Worm (Caenorhabditis elegans): ENCODE data around the gene cyp-33C12.

- TF ChIP-seq him-1 (tag; optimal IDR thresholded peaks at IDR 0.05) (no peak), W03F9.2 (tag; optimal IDR thresholded peaks at IDR 0.05) (no peak), dao-5 (tag; optimal IDR thresholded peaks at IDR 0.05) (no peak)
These were observed 44.9 kb downstream of the cyp-33C12 start, which contains the start of gene C45H4.14 for ce11 chrV:2159331-2159730.
